Fruit fly (Drosophila melanogaster): ENCODE measurements around the gene CG17350.
A peak's percentile ranks its signal among the peaks of the same experiment; 100 is the strongest.

Gene CG17350

dm6 chr2L:19425765-19426329, 45.1 kb downstream of the CG17350 start (continued):
- TF ChIP-seq kni (GFP tag; optimal IDR thresholded peaks at IDR 0.05) (peak; percentile 86), HmgD (GFP tag; optimal IDR thresholded peaks at IDR 0.05) (peak; percentile 16), Jarid2 (GFP tag; optimal IDR thresholded peaks at IDR 0.05) (peak; percentile 22), Dad (GFP tag; optimal IDR thresholded peaks at IDR 0.05) (peak; percentile 15), psq (GFP tag; optimal IDR thresholded peaks at IDR 0.05) (no peak), CG10979 (tag; optimal IDR thresholded peaks at IDR 0.05) (peak; percentile 75), CHES-1-like (GFP tag; optimal IDR thresholded peaks at IDR 0.05) (peak; percentile 29), Ravus (GFP tag; IDR thresholded peaks at IDR 0.05) (peak; percentile 30; the same call in 1 of the 2 replicates), CG3163 (GFP tag; optimal IDR thresholded peaks at IDR 0.05) (no peak), BtbVII (GFP tag; optimal IDR thresholded peaks at IDR 0.05) (peak; percentile 65), hb (GFP tag; IDR thresholded peaks at IDR 0.05; ENCODE audit: partially characterized antibody) (no peak), bsh (GFP tag; optimal IDR thresholded peaks at IDR 0.05) (peak in 1 of 2 experiments; percentile 73), peb (GFP tag; IDR thresholded peaks at IDR 0.05) (peak; percentile 36; the same call in 1 of the 2 replicates), row (GFP tag; IDR thresholded peaks at IDR 0.05) (peak; percentile 87), ash1 (GFP tag; optimal IDR thresholded peaks at IDR 0.05) (no peak), CG18011 (GFP tag; optimal IDR thresholded peaks at IDR 0.05) (peak; percentile 32), CG2120 (GFP tag; optimal IDR thresholded peaks at IDR 0.05) (peak; percentile 69), Hand (GFP tag; optimal IDR thresholded peaks at IDR 0.05) (no peak), CG4730 (GFP tag; IDR thresholded peaks at IDR 0.05) (peak; percentile 55), CG18619 (GFP tag; optimal IDR thresholded peaks at IDR 0.05) (peak; percentile 65), CG6654 (GFP tag; optimal IDR thresholded peaks at IDR 0.05) (peak; percentile 19), chn (GFP tag; optimal IDR thresholded peaks at IDR 0.05) (peak; percentile 37), CG18764 (GFP tag; optimal IDR thresholded peaks at IDR 0.05) (peak; percentile 49), jigr1 (GFP tag; IDR thresholded peaks at IDR 0.05) (no peak), lilli (GFP tag; optimal IDR thresholded peaks at IDR 0.05) (peak; percentile 78), Dll (GFP tag; IDR thresholded peaks at IDR 0.05; ENCODE audit: partially characterized antibody) (no peak), sr (GFP tag; IDR thresholded peaks at IDR 0.05) (no peak), CG6254 (GFP tag; optimal IDR thresholded peaks at IDR 0.05) (peak; percentile 71), Doc2 (GFP tag; IDR thresholded peaks at IDR 0.05) (no peak), CG17385 (GFP tag; optimal IDR thresholded peaks at IDR 0.05) (peak; percentile 62), ranshi (GFP tag; IDR thresholded peaks at IDR 0.05) (peak; percentile 73), CG17361 (GFP tag; IDR thresholded peaks at IDR 0.05) (peak; percentile 82), CG11723 (GFP tag; optimal IDR thresholded peaks at IDR 0.05) (peak; percentile 49), dati (GFP tag; IDR thresholded peaks at IDR 0.05) (no peak), CG3838 (GFP tag; optimal IDR thresholded peaks at IDR 0.05) (no peak), CG12236 (GFP tag; optimal IDR thresholded peaks at IDR 0.05) (no peak), HmgZ (tag; optimal IDR thresholded peaks at IDR 0.05) (no peak), rib (GFP tag; IDR thresholded peaks at IDR 0.05) (no peak; the same call in 1 of the 2 replicates), z (GFP tag; IDR thresholded peaks at IDR 0.05) (peak; percentile 58; the same call in 1 of the 3 replicates), cas (GFP tag; IDR thresholded peaks at IDR 0.05) (no peak), trh (GFP tag; optimal IDR thresholded peaks at IDR 0.05) (peak; percentile 13), sim (GFP tag; IDR thresholded peaks at IDR 0.05) (peak; percentile 40), CG11560 (tag; IDR thresholded peaks at IDR 0.05) (0 out of 3 replicates have a peak, but pooled peaks have one; percentile 11), CG17328 (GFP tag; IDR thresholded peaks at IDR 0.05) (peak; percentile 79), chm (GFP tag; IDR thresholded peaks at IDR 0.05) (no peak), crp (GFP tag; optimal IDR thresholded peaks at IDR 0.05) (no peak), yki (optimal IDR thresholded peaks at IDR 0.05) (no peak), CG30403 (GFP tag; optimal IDR thresholded peaks at IDR 0.05) (peak; percentile 83), fd3F (GFP tag; optimal IDR thresholded peaks at IDR 0.05) (peak; percentile 47), TFAM (GFP tag; optimal IDR thresholded peaks at IDR 0.05) (peak; percentile 2), gcm (GFP tag; optimal IDR thresholded peaks at IDR 0.05) (peak; percentile 17)
